Worm (Caenorhabditis elegans) whole organism, young adult: ENCODE results near the gene R02D5.3.

Experiments
- ceh-40 ChIP-seq: fragments of 200-800 bp; sonication (Bioruptor generic); IDR thresholded peaks from 2 replicates; pipeline ENCODE4 v1.3.6; 2022; ENCODE audit warnings: missing genetic modification characterization, missing compliant biosample characterization
- him-1 ChIP-seq: sonication (generic microtip); optimal IDR thresholded peaks from 2 replicates; lab custom pipeline; 2016; ENCODE audit warnings: missing genotype, missing genetic modification reagents, missing genetic modification characterization, missing compliant biosample characterization
- hmg-1.2 ChIP-seq: fragments of 200-800 bp; sonication (Bioruptor generic); IDR thresholded peaks from 2 replicates; pipeline ENCODE4 v1.3.6; 2022; ENCODE audit warnings: missing genetic modification reagents, missing genetic modification characterization, missing compliant biosample characterization
- pha-4 ChIP-seq: fragments of 150-350 bp; sonication (generic microtip); optimal IDR thresholded peaks from 2 replicates; lab custom pipeline; 2014; ENCODE audit warnings: missing biosample characterization, missing genetic modification reagents, missing genetic modification characterization
- snpc-4 ChIP-seq, 5 experiments: fragments of 150-350 bp in 1 of 5; sonication (generic microtip) in 4 of 5; optimal IDR thresholded peaks; 2 replicates each; lab custom pipeline; 2014 to 2018; ENCODE audit warnings: missing genetic modification characterization in 5 of 5, missing biosample characterization in 3 of 5, antibody characterized with exemption in 2 of 5, mild to moderate bottlenecking in 2 of 5, missing compliant biosample characterization in 2 of 5, missing genotype in 2 of 5, moderate library complexity in 2 of 5, missing genetic modification reagents in 1 of 5
- unc-62 ChIP-seq: fragments of 150-350 bp; optimal IDR thresholded peaks from 2 replicates; lab custom pipeline; 2014; ENCODE audit warnings: missing biosample characterization, missing genetic modification reagents, missing genetic modification characterization

- TF ChIP-seq ceh-40: no peak
- TF ChIP-seq hmg-1.2 (GFP tag; lab: Robert Waterston, UW): no peak
- no peak for TF ChIP-seq him-1 (tag; lab: Kevin White, UChicago)
- no peak for TF ChIP-seq pha-4
- no peak for TF ChIP-seq snpc-4 (GFP tag; optimal IDR thresholded peaks at IDR 0.05; lab: Kevin White, UChicago)
- TF ChIP-seq snpc-4 (tag; optimal IDR thresholded peaks at IDR 0.05; lab: Kevin White, UChicago): no peak
- TF ChIP-seq unc-62 (GFP tag; lab: Kevin White, UChicago): no peak
Measured at ce11 chrV:14522514-14522913, 39.6 kb downstream of the R02D5.3 start, which contains the start of gene C53A5.16.
